Fruit fly (Drosophila melanogaster): ENCODE measurements around the gene Klp67A.

Gene Klp67A

DNA sequence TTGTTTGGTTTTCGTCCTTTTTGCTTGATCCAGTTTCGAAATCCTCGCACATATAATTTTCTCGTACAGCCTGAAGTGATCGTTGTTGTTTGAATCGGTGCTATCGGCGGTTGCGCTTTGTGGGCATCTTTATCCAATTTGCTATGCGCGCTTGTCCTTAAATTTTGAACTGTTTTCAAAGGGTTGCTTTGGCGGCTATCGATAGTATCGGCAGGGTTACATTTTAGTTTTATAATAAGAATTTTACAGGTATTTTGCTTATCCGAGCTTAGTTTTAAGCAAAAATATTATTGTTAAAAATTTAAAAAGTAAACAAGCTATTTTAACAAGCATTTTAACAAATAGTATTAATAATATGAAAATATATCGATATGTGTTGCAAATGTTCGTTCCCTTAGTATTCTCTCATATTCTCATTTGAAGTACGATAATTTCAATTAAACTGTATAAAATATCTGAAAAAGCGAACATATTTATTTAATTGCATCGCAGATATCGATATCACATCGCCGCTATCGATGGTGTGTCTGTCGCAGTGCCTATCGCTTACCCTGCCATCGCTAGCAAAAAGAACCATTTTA, at the start of gene Klp67A, which contains the start of gene CG4452:
Klp67A (minus strand) TSS at position 197 of the 581 bp plus-strand sequence.
CG4452 (plus strand) TSS at position 528 of the 581 bp plus-strand sequence.
- TF ChIP-seq lz (GFP tag; optimal IDR thresholded peaks at IDR 0.05) (peak; percentile 38), Met (GFP tag; optimal IDR thresholded peaks at IDR 0.05) (no peak), Eip78C (GFP tag) (peak; percentile 77), Eip75B (GFP tag; optimal IDR thresholded peaks at IDR 0.05) (no peak), CG34406 (GFP tag; optimal IDR thresholded peaks at IDR 0.05) (no peak), cyc (GFP tag; optimal IDR thresholded peaks at IDR 0.05) (peak; percentile 30), eg (GFP tag; IDR thresholded peaks at IDR 0.05) (0 out of 3 replicates have a peak, but pooled peaks have one; percentile 16), CG3919 (GFP tag; optimal IDR thresholded peaks at IDR 0.05) (no peak), Gug (GFP tag; IDR thresholded peaks at IDR 0.05) (no peak), fkh (GFP tag; optimal IDR thresholded peaks at IDR 0.05) (peak; percentile 11), CG6163 (GFP tag; IDR thresholded peaks at IDR 0.05) (peak; percentile 69), Eip93F (GFP tag; optimal IDR thresholded peaks at IDR 0.05) (peak; percentile 30), CG11294 (GFP tag; IDR thresholded peaks at IDR 0.05) (no peak), fd85E (GFP tag; optimal IDR thresholded peaks at IDR 0.05) (no peak), Sox15 (GFP tag; optimal IDR thresholded peaks at IDR 0.05) (no peak), CG31627 (GFP tag; optimal IDR thresholded peaks at IDR 0.05) (peak; percentile 26), CG7368 (GFP tag; optimal IDR thresholded peaks at IDR 0.05) (no peak), achi (GFP tag; optimal IDR thresholded peaks at IDR 0.05) (peak; percentile 2), svp (GFP tag) (peak; percentile 64), CG3032 (tag; optimal IDR thresholded peaks at IDR 0.05) (peak; percentile 24), CG1621 (tag; optimal IDR thresholded peaks at IDR 0.05) (no peak), CG11902 (GFP tag; optimal IDR thresholded peaks at IDR 0.05) (peak; percentile 4), CG8119 (GFP tag; IDR thresholded peaks at IDR 0.05) (no peak), CG16779 (tag; optimal IDR thresholded peaks at IDR 0.05) (no peak), Hr4 (GFP tag; optimal IDR thresholded peaks at IDR 0.05) (no peak), CG8319 (GFP tag; optimal IDR thresholded peaks at IDR 0.05) (no peak), acj6 (GFP tag; optimal IDR thresholded peaks at IDR 0.05) (no peak), esn (GFP tag; optimal IDR thresholded peaks at IDR 0.05) (peak; percentile 62), Ets96B (tag; optimal IDR thresholded peaks at IDR 0.05) (no peak), dac (GFP tag; optimal IDR thresholded peaks at IDR 0.05) (no peak), CG11762 (GFP tag; optimal IDR thresholded peaks at IDR 0.05; ENCODE audit: insufficient read depth) (no peak)

- no peak for TF ChIP-seq CG6276 (GFP tag; optimal IDR thresholded peaks at IDR 0.05)
- TF ChIP-seq Hr4 (GFP tag; optimal IDR thresholded peaks at IDR 0.05) = peak; percentile 83
- peak; percentile 71 for TF ChIP-seq Smox (GFP tag; optimal IDR thresholded peaks at IDR 0.05)
- peak; percentile 77 for TF ChIP-seq achi (GFP tag; optimal IDR thresholded peaks at IDR 0.05)
- TF ChIP-seq eg (GFP tag; IDR thresholded peaks at IDR 0.05) = peak; percentile 83; the same call in 2 of the 3 replicates
- TF ChIP-seq lz (GFP tag; optimal IDR thresholded peaks at IDR 0.05) = peak; percentile 76
- TF ChIP-seq dac (GFP tag; optimal IDR thresholded peaks at IDR 0.05) = no peak
- peak; percentile 67 for TF ChIP-seq CG31627 (GFP tag; optimal IDR thresholded peaks at IDR 0.05)
- peak; percentile 99 for TF ChIP-seq fkh (GFP tag; optimal IDR thresholded peaks at IDR 0.05)
- TF ChIP-seq salr (GFP tag; optimal IDR thresholded peaks at IDR 0.05) = no peak
- TF ChIP-seq CG6792 (GFP tag; optimal IDR thresholded peaks at IDR 0.05) = peak; percentile 64
- peak; percentile 65 for TF ChIP-seq vri (GFP tag; optimal IDR thresholded peaks at IDR 0.05)
- TF ChIP-seq Ets21C (GFP tag; optimal IDR thresholded peaks at IDR 0.05) = peak; percentile 46
- no peak for TF ChIP-seq CG10669 (GFP tag; optimal IDR thresholded peaks at IDR 0.05)
- no peak for TF ChIP-seq CG6854 (GFP tag; optimal IDR thresholded peaks at IDR 0.05)
- peak; percentile 62 for TF ChIP-seq Hr39 (GFP tag; optimal IDR thresholded peaks at IDR 0.05)
- peak; percentile 79 for TF ChIP-seq CG10631 (GFP tag; optimal IDR thresholded peaks at IDR 0.05)
- peak; percentile 41 for TF ChIP-seq dsx (GFP tag; optimal IDR thresholded peaks at IDR 0.05; ENCODE audit: poor library complexity, severe bottlenecking)
- TF ChIP-seq esn (GFP tag; optimal IDR thresholded peaks at IDR 0.05) = peak; percentile 82
- no peak for TF ChIP-seq Blimp-1 (GFP tag; optimal IDR thresholded peaks at IDR 0.05)
- TF ChIP-seq Met (GFP tag; optimal IDR thresholded peaks at IDR 0.05) = peak; percentile 74
- TF ChIP-seq CG7368 (GFP tag; optimal IDR thresholded peaks at IDR 0.05) = peak; percentile 56
- peak; percentile 79 for TF ChIP-seq OdsH (GFP tag; optimal IDR thresholded peaks at IDR 0.05)
- TF ChIP-seq svp (GFP tag) = no peak
- no peak; the same call in 1 of the 2 replicates for TF ChIP-seq Gug (GFP tag; IDR thresholded peaks at IDR 0.05)
- TF ChIP-seq Sox15 (GFP tag; optimal IDR thresholded peaks at IDR 0.05) = peak; percentile 46
- peak; percentile 71 for TF ChIP-seq CG34406 (GFP tag; optimal IDR thresholded peaks at IDR 0.05)
- TF ChIP-seq Sox14 (GFP tag; optimal IDR thresholded peaks at IDR 0.05) = peak; percentile 70
- TF ChIP-seq CG4318 (GFP tag; optimal IDR thresholded peaks at IDR 0.05) = no peak
- peak; percentile 67 for TF ChIP-seq CG3919 (GFP tag; optimal IDR thresholded peaks at IDR 0.05)
- peak; percentile 84 for TF ChIP-seq pdm3 (GFP tag; optimal IDR thresholded peaks at IDR 0.05)
These were observed 44.0 kb upstream of the Klp67A start, which contains the start of the genes CG4022 and Cpsf5 for dm6 chr3L:9410754-9411423. Gene CG4022 (minus strand): TSS chr3L:9410832. Gene Cpsf5 (plus strand): TSS chr3L:9411038.
